Worm (Caenorhabditis elegans) whole organism, dauer: ENCODE data around the gene C03B1.1.

ENCODE experiments used
- unc-62 ChIP-seq: sonication (generic microtip); optimal IDR thresholded peaks from 2 replicates; lab custom pipeline; 2017; ENCODE audit warnings: missing biosample characterization, missing genetic modification reagents, missing genetic modification characterization

The C03B1.1 gene

ce11 chrX:6374451-6374850, at the start of gene C03B1.1:
Gene C03B1.1, plus strand, starts transcription at chrX:6374751.
- no peak for TF ChIP-seq unc-62 (GFP tag; lab: Kevin White, UChicago)

ce11 chrX:6326088-6326487, 48.5 kb upstream of the C03B1.1 start, which contains the start of gene col-168:
Gene col-168, plus strand, starts transcription at chrX:6326388.
- no peak for TF ChIP-seq unc-62 (GFP tag; lab: Kevin White, UChicago)

ce11 chrX:6328860-6329259, 45.7 kb upstream of the C03B1.1 start, which contains the start of gene col-169:
Gene col-169, plus strand, starts transcription at chrX:6329160.
- TF ChIP-seq unc-62 (GFP tag; lab: Kevin White, UChicago), result no peak

ce11 chrX:6331409-6331808, 43.1 kb upstream of the C03B1.1 start, which contains the start of gene col-170:
Gene col-170, plus strand, starts transcription at chrX:6331709.
- TF ChIP-seq unc-62 (GFP tag; lab: Kevin White, UChicago), result no peak

- no peak for TF ChIP-seq unc-62 (GFP tag; lab: Kevin White, UChicago)
These were observed 40.6 kb upstream of the C03B1.1 start, which contains the start of gene col-171 for ce11 chrX:6333998-6334397. Gene col-171, plus strand, starts transcription at chrX:6334298.

ce11 chrX:6334602-6335001, 39.9 kb upstream of the C03B1.1 start:
- TF ChIP-seq unc-62 (GFP tag; lab: Kevin White, UChicago), result no peak

- no peak for TF ChIP-seq unc-62 (GFP tag; lab: Kevin White, UChicago)
These were observed 37.2 kb upstream of the C03B1.1 start for ce11 chrX:6337338-6337737.

ce11 chrX:6337951-6338350, 36.6 kb upstream of the C03B1.1 start, which contains the start of gene C03B1.13:
Gene C03B1.13, minus strand, starts transcription at chrX:6338051.
- no peak for TF ChIP-seq unc-62 (GFP tag; lab: Kevin White, UChicago)

- TF ChIP-seq unc-62 (GFP tag; lab: Kevin White, UChicago), result no peak
These were observed 36.1 kb upstream of the C03B1.1 start for ce11 chrX:6338446-6338845.

ce11 chrX:6341513-6341912, 33.0 kb upstream of the C03B1.1 start, which contains the start of gene C03B1.7:
Gene C03B1.7, plus strand, starts transcription at chrX:6341813.
- no peak for TF ChIP-seq unc-62 (GFP tag; lab: Kevin White, UChicago)

- TF ChIP-seq unc-62 (GFP tag; lab: Kevin White, UChicago), result no peak
These were observed 28.8 kb upstream of the C03B1.1 start for ce11 chrX:6345785-6346184.

- TF ChIP-seq unc-62 (GFP tag; lab: Kevin White, UChicago), result no peak
These were observed 27.5 kb upstream of the C03B1.1 start, which contains the start of gene C03B1.9 for ce11 chrX:6347013-6347412. Gene C03B1.9, minus strand, starts transcription at chrX:6347113.

- TF ChIP-seq unc-62 (GFP tag; lab: Kevin White, UChicago), result no peak
These were observed 24.5 kb upstream of the C03B1.1 start, which contains the start of gene C03B1.6 for ce11 chrX:6350016-6350415. Gene C03B1.6, plus strand, starts transcription at chrX:6350316.

- TF ChIP-seq unc-62 (GFP tag; lab: Kevin White, UChicago), result no peak
These were observed 20.8 kb upstream of the C03B1.1 start for ce11 chrX:6353763-6354162.

ce11 chrX:6355030-6355635, 19.4 kb upstream of the C03B1.1 start, which contains the start of gene C03B1.5:
Gene C03B1.5, plus strand, starts transcription at chrX:6355585.
- TF ChIP-seq unc-62 (GFP tag; lab: Kevin White, UChicago), result no peak

ce11 chrX:6357772-6358171, 16.8 kb upstream of the C03B1.1 start, which contains the start of gene C03B1.10:
Gene C03B1.10, minus strand, starts transcription at chrX:6357872.
- no peak for TF ChIP-seq unc-62 (GFP tag; lab: Kevin White, UChicago)

- no peak for TF ChIP-seq unc-62 (GFP tag; lab: Kevin White, UChicago)
These were observed 14.5 kb upstream of the C03B1.1 start for ce11 chrX:6360077-6360476.
